Fruit fly (Drosophila melanogaster) whole organism, embryonic: ENCODE measurements around the gene CG32793.

ENCODE experiments used
- Abd-B ChIP-seq: fragments of 200-800 bp; sonication (Bioruptor generic); optimal IDR thresholded peaks from 2 replicates; lab custom pipeline; 2018; ENCODE audit warnings: missing biosample characterization, mild to moderate bottlenecking, missing genetic modification characterization, moderate library complexity
- Aef1 ChIP-seq: fragments of 200-800 bp; sonication (Bioruptor generic); IDR thresholded peaks from 3 replicates; pipeline ENCODE4 v1.3.6; 2022; ENCODE audit warnings: missing biosample characterization, missing genetic modification characterization
- CG10654 ChIP-seq: fragments of 200-800 bp; sonication (Bioruptor generic); optimal IDR thresholded peaks from 2 replicates; lab custom pipeline; 2016; ENCODE audit warnings: missing biosample characterization, missing genetic modification characterization
- CG11247 ChIP-seq: fragments of 200-800 bp; sonication (Bioruptor generic); IDR thresholded peaks from 2 replicates; pipeline ENCODE4 v1.3.6; 2022; ENCODE audit warnings: missing biosample characterization, missing genetic modification characterization
- CG12299 ChIP-seq: fragments of 200-800 bp; sonication (Bioruptor generic); optimal IDR thresholded peaks from 2 replicates; lab custom pipeline; 2018; ENCODE audit warnings: missing biosample characterization, mild to moderate bottlenecking, missing genetic modification characterization
- CG13296 ChIP-seq: fragments of 200-800 bp; sonication (Bioruptor generic); optimal IDR thresholded peaks from 3 replicates; lab custom pipeline; 2018; ENCODE audit warnings: missing biosample characterization, mild to moderate bottlenecking, missing genetic modification characterization
- CG15269 ChIP-seq: fragments of 200-800 bp; sonication (Bioruptor generic); optimal IDR thresholded peaks from 2 replicates; lab custom pipeline; 2018; ENCODE audit warnings: missing biosample characterization, mild to moderate bottlenecking, missing genetic modification characterization, moderate library complexity
- CG17912 ChIP-seq: fragments of 200-800 bp; sonication (Bioruptor generic); optimal IDR thresholded peaks from 2 replicates; lab custom pipeline; 2018; ENCODE audit warnings: missing biosample characterization, mild to moderate bottlenecking, missing genetic modification characterization
- CG1792 ChIP-seq: fragments of 200-800 bp; sonication (Bioruptor generic); optimal IDR thresholded peaks from 2 replicates; lab custom pipeline; 2016; ENCODE audit warnings: missing biosample characterization, missing genetic modification characterization
- CG18011 ChIP-seq: fragments of 200-800 bp; sonication (Bioruptor generic); optimal IDR thresholded peaks from 2 replicates; lab custom pipeline; 2017; ENCODE audit warnings: missing biosample characterization, missing genetic modification characterization, mild to moderate bottlenecking, moderate library complexity, missing genotype
- CG31388 ChIP-seq: fragments of 200-800 bp; sonication (Bioruptor generic); optimal IDR thresholded peaks from 2 replicates; lab custom pipeline; 2016; ENCODE audit warnings: missing biosample characterization, missing genetic modification characterization
- CG32767 ChIP-seq: fragments of 200-800 bp; sonication (Bioruptor generic); IDR thresholded peaks from 2 replicates; pipeline ENCODE4 v1.3.6; 2022; ENCODE audit warnings: missing biosample characterization, missing genetic modification characterization
- CG34224 ChIP-seq: fragments of 200-800 bp; sonication (Bioruptor generic); IDR thresholded peaks from 3 replicates; pipeline ENCODE4 v1.3.6; 2022; ENCODE audit warnings: missing biosample characterization, missing genetic modification characterization; ENCODE audit not compliant: partially characterized antibody
- CG4328 ChIP-seq: fragments of 200-800 bp; sonication (Bioruptor generic); optimal IDR thresholded peaks from 3 replicates; lab custom pipeline; 2017; ENCODE audit warnings: missing biosample characterization, missing genetic modification reagents, missing genetic modification characterization
- CG6765 ChIP-seq: fragments of 200-800 bp; sonication (Bioruptor generic); optimal IDR thresholded peaks from 3 replicates; lab custom pipeline; 2017; ENCODE audit warnings: missing biosample characterization, mild to moderate bottlenecking, missing genetic modification characterization
- CG6813 ChIP-seq: fragments of 200-800 bp; sonication (Bioruptor generic); optimal IDR thresholded peaks from 2 replicates; lab custom pipeline; 2017; ENCODE audit warnings: missing biosample characterization, missing genetic modification characterization, mild to moderate bottlenecking, moderate library complexity, missing genetic modification reagents
- CG6854 ChIP-seq: fragments of 200-800 bp; sonication (Bioruptor generic); optimal IDR thresholded peaks from 3 replicates; lab custom pipeline; 2017; ENCODE audit warnings: missing biosample characterization, mild to moderate bottlenecking, missing genetic modification characterization
- CG9215 ChIP-seq: fragments of 200-800 bp; sonication (Bioruptor generic); IDR thresholded peaks from 2 replicates; pipeline ENCODE4 v1.3.6; 2022; ENCODE audit warnings: missing biosample characterization, missing genetic modification characterization
- CG9437 ChIP-seq: fragments of 200-800 bp; sonication (Bioruptor generic); optimal IDR thresholded peaks from 2 replicates; lab custom pipeline; 2018; ENCODE audit warnings: missing biosample characterization, mild to moderate bottlenecking, missing genetic modification characterization
- CG9727 ChIP-seq: fragments of 200-800 bp; sonication (Bioruptor generic); optimal IDR thresholded peaks from 3 replicates; lab custom pipeline; 2017; ENCODE audit warnings: missing biosample characterization, mild to moderate bottlenecking, missing genetic modification characterization
- CTCF ChIP-seq: fragments of 200-800 bp; sonication (Bioruptor generic); optimal IDR thresholded peaks from 2 replicates; lab custom pipeline; 2017; ENCODE audit warnings: missing biosample characterization, mild to moderate bottlenecking, missing genetic modification characterization, moderate library complexity
- Dp ChIP-seq: fragments of 200-800 bp; sonication (Bioruptor generic); optimal IDR thresholded peaks from 2 replicates; lab custom pipeline; 2018; ENCODE audit warnings: missing biosample characterization, mild to moderate bottlenecking, missing genetic modification characterization, moderate library complexity
- Eip74EF ChIP-seq, 2 experiments: fragments of 200-800 bp in 1 of 2; fragments of >200 bp in 1 of 2; sonication (Bioruptor generic) in 1 of 2; optimal IDR thresholded peaks; 2 replicates each; lab custom pipeline; 2017 to 2019; ENCODE audit warnings: missing biosample characterization in 2 of 2, missing genetic modification characterization in 2 of 2, mild to moderate bottlenecking in 1 of 2, moderate library complexity in 1 of 2
- Ets97D ChIP-seq: fragments of 200-800 bp; sonication (Bioruptor generic); optimal IDR thresholded peaks from 3 replicates; lab custom pipeline; 2016; ENCODE audit warnings: missing biosample characterization, missing genetic modification characterization
- Fer3 ChIP-seq: fragments of 200-800 bp; sonication (Bioruptor generic); optimal IDR thresholded peaks from 2 replicates; lab custom pipeline; 2018; ENCODE audit warnings: missing biosample characterization, mild to moderate bottlenecking, missing genetic modification characterization, moderate library complexity
- GATAe ChIP-seq: fragments of 200-800 bp; sonication (Bioruptor generic); conservative IDR thresholded peaks from 2 replicates; pipeline ENCODE4 v1.3.6; 2022; ENCODE audit warnings: missing biosample characterization, missing genetic modification characterization
- Gsc ChIP-seq: fragments of 200-800 bp; sonication (Bioruptor generic); IDR thresholded peaks from 2 replicates; pipeline ENCODE4 v1.3.6; 2022; ENCODE audit warnings: missing biosample characterization, missing genetic modification characterization
- H2.0 ChIP-seq: fragments of 200-800 bp; sonication (Bioruptor generic); IDR thresholded peaks from 2 replicates; pipeline ENCODE4 v1.3.6; 2022; ENCODE audit warnings: missing biosample characterization, missing genetic modification characterization
- HHEX ChIP-seq: fragments of 200-800 bp; sonication (Bioruptor generic); optimal IDR thresholded peaks from 3 replicates; lab custom pipeline; 2017; ENCODE audit warnings: missing biosample characterization, mild to moderate bottlenecking, missing genetic modification characterization, missing genetic modification reagents
- Hand ChIP-seq: fragments of 200-800 bp; sonication (Bioruptor generic); optimal IDR thresholded peaks from 2 replicates; lab custom pipeline; 2017; ENCODE audit warnings: mild to moderate bottlenecking, missing biosample characterization, missing genetic modification reagents, missing genetic modification characterization
- Med ChIP-seq: fragments of 200-800 bp; sonication (Bioruptor generic); peaks from one replicate; lab custom pipeline; 2016; ENCODE audit warnings: missing biosample characterization, missing genetic modification characterization, mild to moderate bottlenecking, inconsistent platforms, moderate library complexity
- NC2α ChIP-seq: fragments of 200-800 bp; sonication (Bioruptor generic); optimal IDR thresholded peaks from 2 replicates; lab custom pipeline; 2016; ENCODE audit warnings: missing biosample characterization, missing genetic modification characterization
- Nf-YC ChIP-seq: fragments of 200-800 bp; optimal IDR thresholded peaks from 3 replicates; lab custom pipeline; 2019; ENCODE audit warnings: missing biosample characterization, mild to moderate bottlenecking, missing genetic modification characterization, moderate library complexity
- Side ChIP-seq: fragments of 200-800 bp; sonication (Bioruptor generic); optimal IDR thresholded peaks from 2 replicates; lab custom pipeline; 2016; ENCODE audit warnings: missing biosample characterization, missing genetic modification characterization
- Xrp1 ChIP-seq: fragments of 200-800 bp; sonication (Bioruptor generic); IDR thresholded peaks from 2 replicates; pipeline ENCODE4 v1.3.6; 2022; ENCODE audit warnings: missing biosample characterization, missing genetic modification characterization
- ab ChIP-seq: fragments of 200-800 bp; sonication (Bioruptor generic); optimal IDR thresholded peaks from 2 replicates; lab custom pipeline; 2016; ENCODE audit warnings: missing biosample characterization, missing genetic modification characterization
- abd-A ChIP-seq: fragments of 200-800 bp; sonication (Bioruptor generic); optimal IDR thresholded peaks from 3 replicates; lab custom pipeline; 2019; ENCODE audit warnings: missing biosample characterization, mild to moderate bottlenecking, missing genetic modification characterization, moderate library complexity
- ac ChIP-seq: fragments of 200-800 bp; sonication (Bioruptor generic); optimal IDR thresholded peaks from 3 replicates; lab custom pipeline; 2017; ENCODE audit warnings: missing biosample characterization, mild to moderate bottlenecking, missing genetic modification characterization
- bsh ChIP-seq, 2 experiments: fragments of 200-800 bp; sonication (Bioruptor generic); optimal IDR thresholded peaks; 2 replicates each; lab custom pipeline; 2017 to 2018; ENCODE audit warnings: mild to moderate bottlenecking in 2 of 2, missing biosample characterization in 2 of 2, missing genetic modification characterization in 2 of 2, moderate library complexity in 1 of 2
- cg ChIP-seq: fragments of 200-800 bp; sonication (Bioruptor generic); optimal IDR thresholded peaks from 3 replicates; lab custom pipeline; 2019; ENCODE audit warnings: missing biosample characterization, mild to moderate bottlenecking, missing genetic modification characterization, moderate library complexity
- dmrt99B ChIP-seq: fragments of 200-800 bp; sonication (Bioruptor generic); optimal IDR thresholded peaks from 2 replicates; lab custom pipeline; 2018; ENCODE audit warnings: missing biosample characterization, mild to moderate bottlenecking, missing genetic modification characterization, moderate library complexity
- exex ChIP-seq: fragments of 200-800 bp; sonication (Bioruptor generic); optimal IDR thresholded peaks from 4 replicates; lab custom pipeline; 2018; ENCODE audit warnings: missing biosample characterization, mild to moderate bottlenecking, missing genetic modification characterization, moderate library complexity
- eyg ChIP-seq: fragments of 200-800 bp; sonication (Bioruptor generic); optimal IDR thresholded peaks from 3 replicates; lab custom pipeline; 2016; ENCODE audit warnings: missing biosample characterization, missing genetic modification characterization
- klu ChIP-seq: fragments of 200-800 bp; sonication (Bioruptor generic); IDR thresholded peaks from 2 replicates; pipeline ENCODE4 v1.3.6; 2022; ENCODE audit warnings: missing biosample characterization, missing genetic modification characterization
- lola ChIP-seq, 3 experiments: fragments of >200 bp in 2 of 3; fragments of 200-800 bp in 1 of 3; sonication (Bioruptor generic) in 1 of 3; optimal IDR thresholded peaks; 2 replicates each; lab custom pipeline; 2017 to 2019; ENCODE audit warnings: missing biosample characterization in 3 of 3, missing genetic modification characterization in 3 of 3, mild to moderate bottlenecking in 1 of 3, moderate library complexity in 1 of 3
- nom ChIP-seq: fragments of 200-800 bp; sonication (Bioruptor generic); optimal IDR thresholded peaks from 2 replicates; lab custom pipeline; 2017; ENCODE audit warnings: missing biosample characterization, missing genetic modification characterization, mild to moderate bottlenecking, moderate library complexity, missing genetic modification reagents
- sens ChIP-seq: fragments of 200-800 bp; sonication (Bioruptor generic); peaks from one replicate; lab custom pipeline; 2016; ENCODE audit warnings: missing biosample characterization, missing genetic modification characterization
- slp2 ChIP-seq: fragments of 200-800 bp; sonication (Bioruptor generic); optimal IDR thresholded peaks from 2 replicates; lab custom pipeline; 2016; ENCODE audit warnings: missing biosample characterization, missing genetic modification characterization
- so ChIP-seq: fragments of 200-800 bp; sonication (Bioruptor generic); IDR thresholded peaks from 3 replicates; pipeline ENCODE4 v1.3.6; 2022; ENCODE audit warnings: missing biosample characterization, missing genetic modification characterization
- ssp ChIP-seq: fragments of 200-800 bp; sonication (Bioruptor generic); IDR thresholded peaks from 2 replicates; pipeline ENCODE4 v1.3.6; 2022; ENCODE audit warnings: missing biosample characterization, missing genetic modification characterization

Gene CG32793

DNA sequence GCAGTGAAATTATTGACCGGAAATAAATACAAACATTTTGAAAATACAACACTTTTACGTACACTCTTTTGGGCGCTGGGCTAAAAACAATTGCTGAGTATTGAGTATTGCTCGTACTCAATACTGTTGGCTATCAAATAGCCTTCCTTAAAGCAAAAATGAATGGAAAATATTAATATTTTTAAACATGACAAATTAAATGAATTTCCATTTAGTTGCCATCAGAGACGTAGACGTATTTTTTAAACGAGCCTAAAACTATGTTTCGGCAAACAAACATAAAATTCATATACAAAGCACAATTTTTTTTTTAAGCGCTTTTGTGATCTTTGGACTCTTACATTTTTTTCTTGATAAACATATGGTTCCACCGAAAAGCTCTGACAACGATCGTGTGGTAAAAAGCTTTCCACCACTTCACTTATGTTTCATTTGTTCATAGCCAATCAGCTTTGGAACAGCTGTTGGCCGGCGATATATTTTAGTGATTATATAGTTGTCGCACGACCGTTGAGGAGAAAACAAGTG is 18.0 kb downstream of the CG32793 start, which contains the start of gene CG3603 (continued):
- TF ChIP-seq dmrt99B (tag; lab: Kevin White, UChicago) (no peak), CG18011 (GFP tag; lab: Kevin White, UChicago) (peak; percentile 56), Side (GFP tag; lab: Kevin White, UChicago) (no peak), Nf-YC (tag; lab: Kevin White, UChicago) (peak; percentile 85), CG31388 (GFP tag; lab: Kevin White, UChicago) (no peak), Fer3 (tag; lab: Kevin White, UChicago) (peak; percentile 1), Eip74EF (GFP tag; optimal IDR thresholded peaks at IDR 0.05; lab: Kevin White, UChicago) (peak in 1 of 2 experiments; percentile 10), Hand (GFP tag; lab: Kevin White, UChicago) (no peak), HHEX (GFP tag; lab: Kevin White, UChicago) (peak; percentile 56), CG1792 (GFP tag; lab: Kevin White, UChicago) (no peak), CG9437 (GFP tag; lab: Kevin White, UChicago) (no peak), nom (GFP tag; lab: Kevin White, UChicago) (peak; percentile 97), Aef1 (GFP tag; lab: Robert Waterston, UW) (no peak), NC2α (GFP tag; lab: Kevin White, UChicago) (no peak), CG9727 (GFP tag; lab: Kevin White, UChicago) (peak; percentile 17), ac (GFP tag; lab: Kevin White, UChicago) (no peak), CG32767 (GFP tag; lab: Robert Waterston, UW) (no peak), CG6765 (peak; percentile 40), Dp (GFP tag; lab: Kevin White, UChicago) (no peak), CG34224 (GFP tag; lab: Robert Waterston, UW) (peak; percentile 38; the same call in 1 of the 3 replicates), CG17912 (GFP tag; lab: Kevin White, UChicago) (no peak), CG11247 (GFP tag; lab: Robert Waterston, UW) (no peak), lola (GFP tag; optimal IDR thresholded peaks at IDR 0.05; lab: Kevin White, UChicago) (no peak), Xrp1 (GFP tag; lab: Robert Waterston, UW) (no peak), Gsc (GFP tag; lab: Robert Waterston, UW) (no peak), CG15269 (tag; lab: Kevin White, UChicago) (peak; percentile 25), CG9215 (GFP tag; lab: Robert Waterston, UW) (no peak), CTCF (peak; percentile 70), so (GFP tag; lab: Robert Waterston, UW) (0 out of 3 replicates have a peak, but pooled peaks have one; percentile 21), CG10654 (no peak), Abd-B (GFP tag; lab: Kevin White, UChicago) (no peak), CG6813 (peak; percentile 37), klu (no peak), CG6854 (peak; percentile 10), sens (GFP tag; lab: Kevin White, UChicago) (peak; percentile 61), exex (peak; percentile 9), ab (GFP tag; lab: Kevin White, UChicago) (no peak), ssp (GFP tag; lab: Robert Waterston, UW) (no peak), abd-A (no peak), slp2 (GFP tag; lab: Kevin White, UChicago) (no peak), CG4328 (GFP tag; lab: Kevin White, UChicago) (peak; percentile 17), cg (GFP tag; lab: Kevin White, UChicago) (peak; percentile 31), Med (GFP tag; lab: Kevin White, UChicago) (peak; percentile 52), GATAe (GFP tag; lab: Robert Waterston, UW) (no peak), Ets97D (peak; percentile 58), H2.0 (GFP tag; lab: Robert Waterston, UW) (no peak), eyg (no peak), bsh (GFP tag; optimal IDR thresholded peaks at IDR 0.05; lab: Kevin White, UChicago) (peak in 1 of 2 experiments; percentile 71), CG13296 (GFP tag; lab: Kevin White, UChicago) (peak; percentile 69), CG12299 (tag; lab: Kevin White, UChicago) (peak; percentile 11)
